Fruit fly (Drosophila melanogaster) S2 (cell line): ENCODE data around the gene CG9471.

Source experiments
- CG8478 ChIP-seq: fragments of >200 bp; optimal IDR thresholded peaks from 2 replicates; lab custom pipeline; 2018
- CTCF ChIP-seq, 2 experiments: fragments of >200 bp; optimal IDR thresholded peaks; 2 replicates each; lab custom pipeline; 2018

Gene CG9471

DNA sequence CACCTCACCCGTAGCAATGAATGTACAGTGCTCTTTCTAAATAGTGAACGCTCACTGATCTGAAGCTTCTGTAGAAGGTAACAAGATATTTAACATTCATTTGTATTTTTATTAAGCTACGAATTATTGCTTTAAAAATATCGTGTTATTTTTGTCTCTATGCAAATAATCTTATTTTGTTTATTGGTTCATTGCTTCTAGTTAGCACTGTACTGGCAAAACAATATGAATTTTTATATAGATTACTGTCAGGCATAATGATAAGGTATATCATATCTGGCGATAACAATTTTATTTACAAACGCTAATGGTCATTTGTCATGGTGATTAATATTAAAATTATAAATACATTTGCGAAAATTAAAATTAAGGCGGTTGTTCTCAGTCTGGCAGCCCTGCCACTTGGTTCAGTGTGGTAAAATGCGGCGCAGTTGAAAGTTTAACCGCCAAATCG is at the start of gene CG9471:
TSS of gene CG9471 (minus strand) at position 24 of the 454 bp plus-strand sequence.
- TF ChIP-seq CTCF (optimal IDR thresholded peaks at IDR 0.05; lab: Kevin White, UChicago) (no peak), CG8478 (lab: Kevin White, UChicago) (no peak)

DNA sequence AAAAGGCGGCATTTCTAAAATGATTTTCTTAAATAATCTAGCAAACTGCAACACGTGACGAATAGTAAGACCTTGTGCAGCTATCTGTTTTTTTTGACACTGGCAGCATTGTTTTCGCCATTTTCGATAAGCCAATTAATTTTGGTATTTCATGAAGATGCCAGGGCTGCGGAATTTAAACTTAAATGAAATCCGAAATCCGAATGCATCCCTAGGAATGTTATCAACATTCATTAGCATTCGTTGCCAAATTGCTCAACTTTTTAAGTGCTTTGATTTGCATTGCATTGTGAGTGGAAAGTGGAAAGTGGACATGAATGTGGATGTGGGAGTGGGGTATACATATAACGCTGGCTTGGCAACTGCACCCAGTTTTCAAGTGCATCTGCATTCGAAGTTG is 49.7 kb upstream of the CG9471 start, which contains the start of gene CG42857:
TSS of gene CG42857 (minus strand) at position 101 of the 400 bp plus-strand sequence.
- TF ChIP-seq CG8478 (lab: Kevin White, UChicago), result no peak
- TF ChIP-seq CTCF (optimal IDR thresholded peaks at IDR 0.05; lab: Kevin White, UChicago), result no peak

DNA sequence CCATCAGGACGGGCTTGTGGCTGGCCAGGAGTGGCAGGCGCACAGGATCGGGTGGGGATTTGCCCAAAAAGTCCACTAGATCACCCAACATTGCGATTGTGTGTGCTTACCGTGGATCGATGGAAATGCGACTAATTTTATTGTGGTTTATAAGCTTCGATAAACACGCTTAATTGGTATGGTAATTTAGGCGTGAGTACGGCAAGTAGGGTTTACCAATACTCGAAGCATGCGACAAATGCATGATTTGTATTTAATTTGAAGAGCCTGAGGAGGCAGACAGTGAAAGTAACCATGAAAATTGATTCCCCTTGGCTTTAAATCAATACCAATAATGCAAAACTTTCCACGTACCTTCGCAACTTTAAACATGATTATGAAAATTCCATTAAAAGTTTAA is 48.4 kb upstream of the CG9471 start, which contains the start of gene CG9458:
TSS of gene CG9458 (minus strand) at position 101 of the 400 bp plus-strand sequence.
- TF ChIP-seq CTCF (optimal IDR thresholded peaks at IDR 0.05; lab: Kevin White, UChicago), result no peak
- TF ChIP-seq CG8478 (lab: Kevin White, UChicago), result no peak

DNA sequence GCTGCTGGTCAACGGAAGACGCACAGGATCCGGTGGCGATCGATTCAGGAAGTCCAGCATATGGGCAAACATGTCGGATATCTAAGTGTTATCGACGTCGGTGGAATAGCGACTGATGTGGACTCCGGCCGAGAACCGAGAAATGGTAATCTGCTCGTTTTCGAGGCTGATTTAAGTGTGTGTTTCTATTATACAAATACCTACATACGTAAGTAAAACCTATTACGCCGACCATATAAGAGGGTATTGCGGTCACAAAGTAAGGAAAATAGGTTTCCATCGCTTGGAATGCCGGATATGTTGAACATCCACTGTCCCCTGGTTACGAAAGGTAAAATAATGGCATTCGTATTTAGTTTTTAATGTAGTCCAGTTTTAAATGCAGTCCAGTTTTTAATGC is 47.0 kb upstream of the CG9471 start, which contains the start of gene CG9459:
TSS of gene CG9459 (minus strand) at position 101 of the 400 bp plus-strand sequence.
- TF ChIP-seq CG8478 (lab: Kevin White, UChicago) (no peak), CTCF (optimal IDR thresholded peaks at IDR 0.05; lab: Kevin White, UChicago) (no peak)

DNA sequence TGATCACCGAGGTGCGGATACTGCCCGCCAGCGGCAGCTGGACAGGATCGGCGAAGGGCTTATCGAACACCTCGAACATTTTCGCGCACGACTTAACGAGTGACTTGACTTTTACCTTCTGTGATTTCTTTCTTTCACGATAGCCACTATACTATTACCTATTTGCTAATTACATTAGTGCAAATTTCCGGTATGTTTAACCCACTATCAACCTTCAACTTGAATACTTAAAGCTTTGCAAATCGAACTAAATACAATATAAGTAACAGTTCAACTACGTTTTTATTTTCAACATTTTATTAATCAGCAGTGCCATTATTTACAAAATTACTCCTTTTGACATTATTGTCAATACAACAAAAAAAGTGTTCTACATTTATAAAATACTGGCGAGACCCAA is 45.5 kb upstream of the CG9471 start, which contains the start of gene CG16904:
TSS of gene CG16904 (minus strand) at position 101 of the 400 bp plus-strand sequence.
- TF ChIP-seq CTCF (optimal IDR thresholded peaks at IDR 0.05; lab: Kevin White, UChicago) (no peak), CG8478 (lab: Kevin White, UChicago) (no peak)

DNA sequence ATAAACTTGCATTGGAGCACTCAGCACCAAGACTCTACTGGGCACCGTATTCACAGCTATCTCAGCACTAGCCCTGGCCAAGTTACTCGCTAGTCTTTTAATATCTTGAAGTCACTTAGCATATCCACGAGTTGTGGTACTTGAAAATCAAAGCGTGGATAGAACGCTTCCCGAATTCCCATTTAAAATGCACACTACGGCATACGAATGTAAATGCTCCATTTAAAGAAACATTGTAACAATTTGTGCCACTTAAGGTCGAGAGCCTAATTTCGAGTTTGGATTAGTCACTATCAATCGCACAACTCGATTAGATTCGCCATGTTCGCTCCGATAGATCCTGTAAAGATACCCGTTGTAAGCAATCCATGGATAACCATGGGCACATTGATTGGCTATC is 42.5 kb upstream of the CG9471 start, which contains the start of gene eloF:
TSS of gene eloF (plus strand) at position 301 of the 400 bp plus-strand sequence.
- no peak for TF ChIP-seq CTCF (optimal IDR thresholded peaks at IDR 0.05; lab: Kevin White, UChicago)
- TF ChIP-seq CG8478 (lab: Kevin White, UChicago), result no peak

DNA sequence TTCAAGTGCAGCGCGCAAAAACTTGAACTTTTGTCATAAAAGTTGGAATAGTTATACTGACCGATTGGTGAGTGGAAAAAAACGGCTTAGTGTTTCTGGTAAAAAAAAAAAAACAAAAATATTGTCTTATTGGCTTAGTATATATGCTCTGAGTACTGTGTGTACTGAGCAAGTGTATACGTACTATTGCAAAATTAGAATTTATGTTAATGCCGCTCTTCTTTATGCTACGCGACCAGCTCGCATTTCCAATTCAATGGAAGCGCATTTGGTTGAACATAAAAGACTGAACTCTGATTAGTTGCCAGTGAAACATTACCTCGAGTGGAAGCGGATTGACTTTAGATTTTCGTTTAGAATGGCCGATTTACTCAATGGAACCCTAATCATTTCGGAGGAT is 41.1 kb upstream of the CG9471 start, which contains the start of gene CG8534:
TSS of gene CG8534 (plus strand) at position 301 of the 400 bp plus-strand sequence.
- TF ChIP-seq CG8478 (lab: Kevin White, UChicago), result no peak
- no peak for TF ChIP-seq CTCF (optimal IDR thresholded peaks at IDR 0.05; lab: Kevin White, UChicago)

DNA sequence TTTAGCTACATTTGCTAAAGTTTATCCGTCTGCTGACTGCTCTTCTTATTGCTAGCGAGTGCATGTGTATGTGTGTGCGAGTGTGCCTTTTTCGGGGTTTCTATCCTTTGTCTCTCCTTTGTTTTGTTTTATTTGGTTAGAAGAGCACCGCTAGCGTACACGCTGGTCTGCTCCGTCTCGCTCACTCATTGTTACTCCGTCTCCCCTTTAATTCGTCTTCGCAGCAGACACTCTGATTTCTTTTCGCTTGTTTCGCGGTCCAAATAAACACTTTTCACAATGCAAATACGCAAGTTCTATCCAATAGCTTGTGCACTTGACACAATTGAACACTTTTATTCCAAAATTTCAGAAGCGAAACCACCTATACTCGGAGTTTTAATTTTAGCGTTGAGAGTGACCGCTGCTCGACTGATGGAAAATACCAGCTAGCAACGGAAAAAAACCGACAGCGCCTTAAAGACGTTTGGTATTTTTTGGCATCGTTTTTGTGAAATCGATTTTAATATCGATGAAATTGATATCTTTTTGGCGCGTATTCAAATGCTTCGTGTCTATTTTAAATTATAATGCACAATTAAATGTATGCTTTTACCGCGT is 37.7 kb upstream of the CG9471 start, which contains the start of gene FBXO11:
TSS of gene FBXO11 (minus strand) at position 423 of the 600 bp plus-strand sequence.
- TF ChIP-seq CG8478 (lab: Kevin White, UChicago) (no peak), CTCF (optimal IDR thresholded peaks at IDR 0.05; lab: Kevin White, UChicago) (no peak)

DNA sequence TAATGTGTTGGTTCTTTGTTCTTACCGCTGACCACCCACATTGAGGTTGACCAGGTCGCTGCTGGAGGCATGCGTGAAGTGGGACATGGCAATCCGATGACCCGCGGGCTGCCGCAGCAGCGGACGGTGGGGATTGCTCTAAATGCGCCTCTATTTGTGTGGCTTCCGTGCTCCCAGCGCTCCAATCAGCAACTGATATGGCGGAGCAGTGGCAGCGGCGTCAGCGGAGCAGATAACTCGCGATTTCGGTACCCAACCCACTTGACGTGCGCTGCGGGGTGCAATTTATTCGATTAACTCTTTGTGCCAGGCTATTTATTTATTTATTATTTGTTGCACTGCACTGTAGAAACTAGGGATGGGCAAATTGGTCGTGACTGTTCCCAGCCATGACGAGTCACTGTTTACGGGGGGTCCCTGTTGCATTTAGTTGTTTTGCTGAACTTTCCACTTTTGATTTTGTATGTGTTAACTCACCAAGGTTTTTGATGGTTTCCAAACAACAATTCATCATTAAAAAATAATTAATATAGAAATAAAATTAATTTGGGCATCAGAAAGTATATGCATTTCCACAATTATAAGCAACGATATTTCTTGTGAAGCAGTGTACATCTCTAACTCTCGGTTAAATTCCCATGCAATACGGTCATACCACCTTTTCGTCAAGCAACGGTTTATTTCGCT is 29.4 kb upstream of the CG9471 start, which contains the start of the genes CG9467 and CG8526:
TSS of gene CG9467 (minus strand) at position 383 of the 687 bp plus-strand sequence.
TSS of gene CG8526 (plus strand) at position 637 of the 687 bp plus-strand sequence.
- TF ChIP-seq CG8478 (lab: Kevin White, UChicago) (no peak), CTCF (optimal IDR thresholded peaks at IDR 0.05; lab: Kevin White, UChicago) (no peak)

DNA sequence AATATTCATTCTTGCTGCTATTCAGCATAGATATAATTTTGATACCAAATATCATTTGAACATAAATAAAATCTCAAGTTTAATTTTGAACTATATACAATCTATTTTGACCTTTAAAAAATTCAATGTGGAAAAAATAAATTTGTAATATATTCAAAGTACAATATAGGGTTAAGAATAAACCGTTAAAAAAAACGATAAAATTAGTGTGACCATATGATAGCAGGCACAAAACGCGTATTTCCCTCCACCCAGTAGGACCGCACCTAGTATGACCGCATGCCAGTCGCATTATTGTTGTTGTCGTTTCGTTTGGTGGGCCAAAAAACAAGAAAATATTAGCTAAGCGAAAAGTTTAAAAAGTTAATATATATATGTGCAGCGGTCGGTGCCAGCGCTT is 21.7 kb upstream of the CG9471 start, which contains the start of gene CG8516:
TSS of gene CG8516 (plus strand) at position 278 of the 400 bp plus-strand sequence.
- TF ChIP-seq CG8478 (lab: Kevin White, UChicago) (no peak), CTCF (optimal IDR thresholded peaks at IDR 0.05; lab: Kevin White, UChicago) (no peak)

DNA sequence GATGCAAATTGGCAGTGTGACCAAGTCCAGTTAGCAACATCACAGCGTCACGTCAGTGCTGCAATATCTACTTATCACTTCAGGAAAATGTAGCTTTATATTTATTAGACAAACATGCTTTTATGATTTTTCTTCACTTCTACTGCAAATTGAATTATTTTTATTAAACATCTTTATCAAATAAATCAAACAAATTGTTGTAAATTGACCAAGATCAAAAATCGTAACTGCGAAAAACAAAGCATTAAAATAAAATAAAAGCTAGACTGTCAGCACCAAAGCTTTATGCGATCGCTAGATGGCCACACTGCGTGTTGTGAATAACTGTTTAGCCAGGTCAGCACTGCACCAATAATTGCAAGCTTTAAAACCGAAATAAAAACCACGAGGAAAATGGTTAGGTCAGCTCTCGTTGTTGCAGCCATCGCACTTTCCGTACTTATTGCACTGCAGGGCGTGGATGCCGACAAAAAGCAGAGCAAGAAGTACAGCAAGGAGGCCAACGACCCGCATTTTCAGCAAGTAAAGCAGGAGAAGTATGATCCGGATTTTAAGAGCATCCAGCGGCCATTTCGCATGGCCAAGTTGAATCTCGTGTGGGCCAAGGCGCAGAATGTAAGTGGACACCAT is 19.9 kb upstream of the CG9471 start, which contains the start of the genes CG12945 and CG8507:
TSS of gene CG12945 (minus strand) at position 45 of the 630 bp plus-strand sequence.
TSS of gene CG8507 (plus strand) at position 307 of the 630 bp plus-strand sequence.
- TF ChIP-seq CG8478 (lab: Kevin White, UChicago), result no peak
- TF ChIP-seq CTCF (optimal IDR thresholded peaks at IDR 0.05; lab: Kevin White, UChicago), result no peak

DNA sequence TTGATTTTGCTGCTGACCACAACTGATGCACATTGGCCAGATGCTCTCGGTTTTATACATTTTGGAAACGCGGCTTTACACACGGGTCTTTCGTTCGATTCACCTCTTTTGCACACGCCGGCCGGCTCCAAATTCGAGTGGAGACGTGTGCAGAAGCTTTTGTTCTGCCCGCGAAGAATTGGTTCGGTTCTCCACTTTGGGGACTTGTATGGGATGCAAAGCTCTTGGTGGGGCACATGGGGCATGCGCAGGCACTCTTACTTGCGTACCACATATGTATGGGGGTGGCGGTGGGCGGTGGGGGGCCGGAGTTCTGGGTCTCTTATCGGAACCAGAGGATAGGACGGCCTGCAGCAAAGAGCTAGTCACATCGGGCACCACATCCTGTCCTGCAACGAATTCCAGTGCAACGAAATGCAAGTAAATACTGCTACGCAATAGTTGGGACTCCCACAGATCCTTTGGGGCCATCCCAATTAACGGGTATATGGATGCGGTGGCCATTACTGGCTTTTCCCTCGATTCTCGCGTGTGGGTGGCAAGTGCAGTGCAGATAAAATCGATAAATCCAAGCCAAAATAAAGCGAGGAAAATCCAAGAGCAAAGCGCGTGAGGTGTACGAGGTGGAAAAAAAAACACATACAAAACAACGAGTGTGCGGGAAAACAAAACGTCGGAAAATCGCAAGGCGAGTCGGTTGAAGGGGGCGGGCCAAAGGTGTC is 13.2 kb upstream of the CG9471 start, which contains the start of the genes MtnA and CG8500:
TSS of gene MtnA (minus strand) at position 30 of the 722 bp plus-strand sequence.
TSS of gene CG8500 (plus strand) at position 313 of the 722 bp plus-strand sequence.
- TF ChIP-seq CG8478 (lab: Kevin White, UChicago) (no peak), CTCF (optimal IDR thresholded peaks at IDR 0.05; lab: Kevin White, UChicago) (no peak)

DNA sequence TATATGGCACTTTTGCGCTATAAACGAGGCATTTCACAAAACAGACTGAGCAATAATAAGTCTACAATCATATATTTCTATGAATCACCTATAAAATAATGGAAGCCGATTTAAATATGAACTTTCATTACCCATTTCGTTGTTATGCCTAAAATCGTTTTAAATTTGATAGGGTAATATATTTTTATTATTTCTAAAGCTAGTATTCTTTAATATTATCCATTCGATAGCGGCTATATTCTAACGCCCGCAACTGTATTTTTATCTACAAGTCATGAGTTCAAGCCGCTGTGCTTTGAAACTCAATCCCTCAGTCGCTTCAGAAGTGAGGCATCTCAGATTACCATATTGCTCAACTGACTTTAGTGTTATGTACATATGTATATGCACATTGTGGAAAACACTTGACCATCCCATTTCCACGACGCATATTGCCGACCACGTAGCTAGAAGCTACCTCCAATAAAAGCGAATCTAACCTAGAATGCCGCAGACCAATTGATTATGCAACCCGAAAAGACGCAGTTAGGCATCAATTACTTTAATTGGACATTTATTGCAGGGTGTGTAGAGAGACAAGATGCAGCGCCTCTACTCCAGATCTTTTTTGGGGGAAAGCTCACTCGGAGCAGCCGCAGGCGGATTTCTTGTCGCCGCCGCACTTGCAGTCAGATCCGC is 12.0 kb upstream of the CG9471 start:
- TF ChIP-seq CG8478 (lab: Kevin White, UChicago) (no peak), CTCF (optimal IDR thresholded peaks at IDR 0.05; lab: Kevin White, UChicago) (no peak)
